Worm (Caenorhabditis elegans): ENCODE results near the gene ceph-41.

ceph-41 gene

DNA sequence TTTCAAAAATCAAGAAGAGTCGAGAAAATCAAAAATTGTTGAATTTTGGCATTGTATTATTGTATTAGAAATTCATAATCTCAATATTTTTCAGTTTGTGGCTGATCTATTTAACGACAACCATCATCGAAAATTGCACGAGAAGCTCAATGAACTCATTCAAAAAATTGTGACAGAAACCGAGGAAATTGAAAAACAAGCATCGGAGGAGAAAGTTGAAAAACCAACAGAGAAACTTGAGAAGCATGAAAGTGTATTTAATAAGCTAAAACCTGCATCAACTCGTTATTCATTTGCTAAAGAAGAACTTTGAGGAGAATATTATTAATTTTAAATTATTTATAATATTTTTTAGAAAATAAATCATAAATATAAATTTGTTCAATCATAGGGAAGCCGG lies at the start of gene ceph-41:
TSS of gene ceph-41 (plus strand) at position 301 of the 400 bp plus-strand sequence.
- TF ChIP-seq tbx-8 (GFP tag; optimal IDR thresholded peaks at IDR 0.05) (no peak), lin-32 (GFP tag; optimal IDR thresholded peaks at IDR 0.05) (no peak), bed-3 (GFP tag; optimal IDR thresholded peaks at IDR 0.05) (no peak), unc-120 (tag; optimal IDR thresholded peaks at IDR 0.05; ENCODE audit: poor library complexity, severe bottlenecking) (no peak), cnd-1 (tag; optimal IDR thresholded peaks at IDR 0.05) (no peak), hlh-1 (tag; optimal IDR thresholded peaks at IDR 0.05) (no peak), drap-1 (GFP tag; optimal IDR thresholded peaks at IDR 0.05) (no peak), ces-1 (GFP tag; optimal IDR thresholded peaks at IDR 0.05) (no peak), snpc-4 (tag; optimal IDR thresholded peaks at IDR 0.05) (no peak), elt-1 (tag; optimal IDR thresholded peaks at IDR 0.05; ENCODE audit: borderline replicate concordance, insufficient read depth) (no peak), nhr-28 (tag; optimal IDR thresholded peaks at IDR 0.05) (no peak), nhr-2 (tag; optimal IDR thresholded peaks at IDR 0.05) (no peak), sptf-1 (tag; optimal IDR thresholded peaks at IDR 0.05) (no peak)

DNA sequence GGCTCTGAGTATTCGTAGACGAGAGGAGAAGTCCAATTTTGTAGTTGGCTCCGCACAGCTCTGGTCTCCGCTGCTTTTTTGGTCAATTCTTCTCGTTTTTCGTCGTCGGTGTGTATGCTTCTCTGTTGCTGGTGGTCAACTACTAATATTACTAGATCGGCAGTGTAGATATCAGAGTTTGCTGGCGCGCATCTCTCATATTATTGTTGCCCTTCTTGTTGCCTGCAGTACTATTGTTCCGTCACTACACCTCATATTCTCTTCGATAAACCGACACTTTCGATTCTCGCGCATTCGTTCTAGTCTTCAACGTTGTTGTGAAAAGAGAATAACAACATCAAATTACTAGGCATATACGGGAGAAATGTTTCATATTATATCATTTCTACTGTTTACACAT lies 46.8 kb upstream of the ceph-41 start:
- TF ChIP-seq mls-2 (tag; optimal IDR thresholded peaks at IDR 0.05): no peak
- TF ChIP-seq mab-5 (tag; optimal IDR thresholded peaks at IDR 0.05): no peak
- no peak for TF ChIP-seq ceh-43 (GFP tag; optimal IDR thresholded peaks at IDR 0.05)
- TF ChIP-seq bed-3 (GFP tag; optimal IDR thresholded peaks at IDR 0.05): no peak
- TF ChIP-seq flh-1 (GFP tag; optimal IDR thresholded peaks at IDR 0.05): no peak
- no peak for TF ChIP-seq zip-8 (tag; optimal IDR thresholded peaks at IDR 0.05)
- TF ChIP-seq ceh-83 (GFP tag; optimal IDR thresholded peaks at IDR 0.05): no peak
- no peak for TF ChIP-seq snpc-4 (tag; optimal IDR thresholded peaks at IDR 0.05)
- TF ChIP-seq pha-4 (tag; optimal IDR thresholded peaks at IDR 0.05): no peak
- TF ChIP-seq lin-32 (GFP tag; optimal IDR thresholded peaks at IDR 0.05): no peak
- no peak for TF ChIP-seq unc-39 (tag; optimal IDR thresholded peaks at IDR 0.05)
- no peak for TF ChIP-seq unc-62 (GFP tag; optimal IDR thresholded peaks at IDR 0.05)
- no peak for TF ChIP-seq lin-13 (tag; optimal IDR thresholded peaks at IDR 0.05)
- TF ChIP-seq blmp-1 (tag; optimal IDR thresholded peaks at IDR 0.05): no peak
- TF ChIP-seq cnd-1 (tag; optimal IDR thresholded peaks at IDR 0.05): no peak
- no peak for TF ChIP-seq unc-120 (tag; optimal IDR thresholded peaks at IDR 0.05; ENCODE audit: poor library complexity, severe bottlenecking)
- TF ChIP-seq nhr-237 (tag; optimal IDR thresholded peaks at IDR 0.05): no peak
- TF ChIP-seq elt-3 (tag; optimal IDR thresholded peaks at IDR 0.05): no peak

DNA sequence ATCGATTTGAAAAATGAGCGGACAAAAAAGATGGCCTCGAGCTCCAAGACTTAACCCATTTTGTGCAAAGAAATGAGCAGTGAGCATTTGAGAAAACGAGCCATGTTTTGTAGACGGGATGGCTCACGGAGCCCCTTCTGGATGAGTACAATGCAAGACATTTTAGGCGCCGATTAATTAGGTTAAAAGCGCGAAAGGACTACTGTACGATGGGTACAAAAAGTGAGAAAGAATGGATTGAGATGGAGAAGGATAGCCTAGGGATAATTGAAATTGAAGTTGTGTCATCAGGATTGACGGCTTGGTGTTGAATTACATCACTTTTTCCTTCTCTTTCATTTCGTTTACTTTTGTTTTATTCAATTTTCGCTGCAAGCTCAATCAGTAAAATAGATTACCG lies 46.2 kb upstream of the ceph-41 start:
- TF ChIP-seq M03D4.4 (tag; optimal IDR thresholded peaks at IDR 0.05): no peak
- peak; percentile 53 for TF ChIP-seq ces-1 (GFP tag; optimal IDR thresholded peaks at IDR 0.05)

DNA sequence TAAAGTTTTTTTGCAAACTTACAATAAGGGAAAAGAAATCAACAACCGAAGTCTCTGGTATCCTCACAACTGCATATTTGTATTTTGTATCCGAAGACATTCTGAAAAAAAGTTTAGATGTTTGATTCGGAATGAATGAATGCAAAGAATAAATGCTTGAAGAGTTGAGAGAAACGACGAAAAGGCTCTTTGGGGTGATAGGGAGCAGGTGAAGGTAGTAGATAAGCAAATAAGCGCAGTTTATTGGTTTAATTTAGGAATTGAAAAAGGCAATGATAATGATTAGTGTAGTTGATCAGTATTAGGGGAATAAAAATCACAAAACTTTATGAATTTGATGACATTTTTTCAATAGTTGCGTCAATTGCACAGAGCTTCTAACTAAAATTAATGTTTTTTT lies 40.5 kb upstream of the ceph-41 start, which contains the start of gene nsy-7:
TSS of gene nsy-7 (minus strand) at position 101 of the 400 bp plus-strand sequence.
- TF ChIP-seq unc-120 (tag; optimal IDR thresholded peaks at IDR 0.05; ENCODE audit: poor library complexity, severe bottlenecking): no peak
- no peak for TF ChIP-seq snpc-4 (tag; optimal IDR thresholded peaks at IDR 0.05)
- no peak for TF ChIP-seq lin-32 (GFP tag; optimal IDR thresholded peaks at IDR 0.05)
- no peak for TF ChIP-seq pha-4 (tag; optimal IDR thresholded peaks at IDR 0.05)
- TF ChIP-seq ceh-43 (GFP tag; optimal IDR thresholded peaks at IDR 0.05): no peak
- no peak for TF ChIP-seq nhr-12 (tag; optimal IDR thresholded peaks at IDR 0.05)

DNA sequence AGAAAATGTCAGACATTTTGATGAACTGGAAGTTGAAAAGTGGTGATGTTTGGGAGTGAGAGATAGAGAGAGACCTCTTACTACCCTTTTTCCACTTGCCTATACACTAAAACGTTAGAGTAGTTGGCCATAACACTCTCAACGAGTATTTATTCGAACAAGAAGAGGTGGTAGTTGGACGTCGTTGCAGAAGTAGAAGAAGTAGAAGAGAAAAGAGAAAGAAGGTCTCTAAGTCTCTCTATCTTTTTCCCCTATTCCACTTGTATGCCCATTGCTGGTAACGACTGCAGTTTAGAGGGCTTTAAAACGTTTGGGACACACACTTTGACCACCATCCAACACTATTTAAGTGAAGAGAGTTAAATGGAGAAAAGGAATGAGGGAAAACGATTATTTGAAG lies 35.5 kb upstream of the ceph-41 start:
- TF ChIP-seq zip-8 (tag; optimal IDR thresholded peaks at IDR 0.05): no peak
- no peak for TF ChIP-seq lin-13 (tag; optimal IDR thresholded peaks at IDR 0.05)
- no peak for TF ChIP-seq elt-3 (tag; optimal IDR thresholded peaks at IDR 0.05)
- TF ChIP-seq blmp-1 (tag; optimal IDR thresholded peaks at IDR 0.05): no peak
- TF ChIP-seq lsy-2 (tag; optimal IDR thresholded peaks at IDR 0.05): no peak
- TF ChIP-seq hlh-1 (tag; optimal IDR thresholded peaks at IDR 0.05): no peak
- TF ChIP-seq unc-62 (GFP tag; optimal IDR thresholded peaks at IDR 0.05): no peak
- TF ChIP-seq pha-4 (tag; optimal IDR thresholded peaks at IDR 0.05): no peak
- no peak for TF ChIP-seq ztf-11 (tag; optimal IDR thresholded peaks at IDR 0.05)
- no peak for TF ChIP-seq bed-3 (GFP tag; optimal IDR thresholded peaks at IDR 0.05)
- TF ChIP-seq sptf-1 (tag; optimal IDR thresholded peaks at IDR 0.05): no peak
- no peak for TF ChIP-seq tbx-8 (GFP tag; optimal IDR thresholded peaks at IDR 0.05)
- TF ChIP-seq flh-1 (GFP tag; optimal IDR thresholded peaks at IDR 0.05): no peak
- no peak for TF ChIP-seq sem-2 (GFP tag; optimal IDR thresholded peaks at IDR 0.05)

Data from whole organism, mixed stage, embryonic.